Fruit fly (Drosophila melanogaster) whole organism, prepupa: ENCODE results near the gene S-Lap4.
A peak's percentile ranks its signal among the peaks of the same experiment; 100 is the strongest.

ENCODE experiments used
- CG11294 ChIP-seq: fragments of 200-800 bp; sonication (Bioruptor generic); IDR thresholded peaks from 2 replicates; pipeline ENCODE4 v1.3.6; 2022; ENCODE audit warnings: missing biosample characterization, missing genetic modification characterization
- CG16779 ChIP-seq: fragments of 200-800 bp; sonication (Bioruptor generic); optimal IDR thresholded peaks from 3 replicates; lab custom pipeline; 2017; ENCODE audit warnings: missing biosample characterization, mild to moderate bottlenecking, missing genetic modification characterization
- CG34406 ChIP-seq: fragments of 200-800 bp; sonication (Bioruptor generic); optimal IDR thresholded peaks from 3 replicates; lab custom pipeline; 2016; ENCODE audit warnings: missing biosample characterization, missing genetic modification characterization
- CG6163 ChIP-seq: fragments of 200-800 bp; sonication (Bioruptor generic); IDR thresholded peaks from 3 replicates; pipeline ENCODE4 v1.3.6; 2022; ENCODE audit warnings: missing biosample characterization, missing genetic modification characterization
- CG6854 ChIP-seq: fragments of 200-800 bp; sonication (Bioruptor generic); optimal IDR thresholded peaks from 2 replicates; lab custom pipeline; 2017; ENCODE audit warnings: missing biosample characterization, mild to moderate bottlenecking, missing genetic modification characterization
- CG8319 ChIP-seq: fragments of 200-800 bp; sonication (Bioruptor generic); optimal IDR thresholded peaks from 3 replicates; lab custom pipeline; 2016; ENCODE audit warnings: missing biosample characterization, missing genetic modification characterization
- CG8632 ChIP-seq: fragments of 200-800 bp; sonication (Bioruptor generic); optimal IDR thresholded peaks from 3 replicates; lab custom pipeline; 2016; ENCODE audit warnings: missing biosample characterization, missing genetic modification characterization
- Eip75B ChIP-seq: fragments of 200-800 bp; sonication (Bioruptor generic); optimal IDR thresholded peaks from 3 replicates; lab custom pipeline; 2016; ENCODE audit warnings: missing biosample characterization, missing genetic modification characterization
- Gug ChIP-seq: fragments of 200-800 bp; sonication (Bioruptor generic); IDR thresholded peaks from 2 replicates; pipeline ENCODE4 v1.3.6; 2022; ENCODE audit warnings: missing biosample characterization, missing genetic modification characterization
- Hr4 ChIP-seq: fragments of 200-800 bp; sonication (Bioruptor generic); optimal IDR thresholded peaks from 3 replicates; lab custom pipeline; 2016; ENCODE audit warnings: missing biosample characterization, missing genetic modification characterization
- acj6 ChIP-seq: fragments of 200-800 bp; sonication (Bioruptor generic); optimal IDR thresholded peaks from 3 replicates; lab custom pipeline; 2016; ENCODE audit warnings: missing biosample characterization, missing genetic modification characterization
- salr ChIP-seq, 2 experiments: fragments of 200-800 bp; sonication (Bioruptor generic); optimal IDR thresholded peaks; 3 replicates each; lab custom pipeline; 2016 to 2018; ENCODE audit warnings: missing biosample characterization in 2 of 2, missing genetic modification characterization in 2 of 2, mild to moderate bottlenecking in 1 of 2
- vri ChIP-seq: fragments of 200-800 bp; sonication (Bioruptor generic); optimal IDR thresholded peaks from 3 replicates; lab custom pipeline; 2016; ENCODE audit warnings: missing biosample characterization, mild to moderate bottlenecking, missing genetic modification characterization

DNA sequence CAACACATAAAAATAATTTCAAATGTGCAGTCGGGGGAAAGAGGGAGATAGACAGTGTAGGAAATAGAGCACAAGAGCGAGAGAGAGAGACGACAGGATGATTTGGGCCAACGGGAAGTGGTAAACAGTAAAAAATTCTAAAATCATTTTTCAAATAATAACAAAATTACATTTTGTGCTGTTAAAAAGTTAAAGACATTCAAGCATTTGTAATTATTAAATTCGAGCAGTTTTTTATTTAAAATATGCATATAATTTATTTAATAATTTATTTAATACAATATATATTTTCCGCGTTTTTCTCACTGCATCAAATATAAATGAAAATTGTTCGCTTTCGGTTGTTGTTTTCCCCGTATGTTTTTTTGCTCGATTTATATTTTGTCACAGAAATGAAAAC, 45.6 kb downstream of the S-Lap4 start:
- TF ChIP-seq CG6163 (no peak), acj6 (no peak), Hr4 (no peak), CG16779 (tag; lab: Kevin White, UChicago) (no peak), salr (GFP tag; optimal IDR thresholded peaks at IDR 0.05; lab: Kevin White, UChicago) (peak in 1 of 2 experiments; percentile 9), Gug (GFP tag; lab: Robert Waterston, UW) (no peak), CG6854 (GFP tag; lab: Kevin White, UChicago) (no peak), CG8319 (GFP tag; lab: Kevin White, UChicago) (no peak), CG11294 (no peak), vri (GFP tag; lab: Kevin White, UChicago) (no peak), Eip75B (GFP tag; lab: Kevin White, UChicago) (no peak), CG34406 (GFP tag; lab: Kevin White, UChicago) (no peak), CG8632 (GFP tag; lab: Kevin White, UChicago) (no peak)
